Worm (Caenorhabditis elegans): ENCODE measurements around the gene Y51A2B.16.
"Not testable (repeated sequence)": the region's sequence is repeated elsewhere in the genome, so short reads cannot be mapped to it uniquely, and the experiment has no call there.

Y51A2B.16 gene

DNA sequence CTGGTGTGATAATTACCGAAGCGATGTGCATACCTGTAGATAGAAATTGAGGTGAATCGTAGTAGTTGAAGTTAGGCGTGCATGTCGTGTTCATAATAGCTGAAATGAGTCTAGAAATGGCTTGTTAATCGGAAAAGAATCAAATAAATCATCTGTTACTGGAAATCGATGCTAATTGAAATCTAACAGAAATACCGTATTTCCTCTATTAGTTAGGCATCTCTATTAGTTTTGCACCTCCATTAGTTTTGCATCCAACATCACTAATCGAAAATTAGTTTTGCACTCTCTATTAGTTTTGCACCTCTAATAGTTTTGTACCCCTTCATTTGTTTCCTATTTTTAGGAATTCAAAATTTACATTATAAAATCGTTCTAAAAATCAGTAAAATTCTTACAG is 7.1 kb upstream of the Y51A2B.16 start, which contains the start of gene srh-209:
srh-209 (minus strand) TSS at position 101 of the 400 bp plus-strand sequence.
- not testable (repeated sequence) for TF ChIP-seq Y56A3A.18, B0336.3, rcor-1 (GFP tag; IDR thresholded peaks at IDR 0.05)

DNA sequence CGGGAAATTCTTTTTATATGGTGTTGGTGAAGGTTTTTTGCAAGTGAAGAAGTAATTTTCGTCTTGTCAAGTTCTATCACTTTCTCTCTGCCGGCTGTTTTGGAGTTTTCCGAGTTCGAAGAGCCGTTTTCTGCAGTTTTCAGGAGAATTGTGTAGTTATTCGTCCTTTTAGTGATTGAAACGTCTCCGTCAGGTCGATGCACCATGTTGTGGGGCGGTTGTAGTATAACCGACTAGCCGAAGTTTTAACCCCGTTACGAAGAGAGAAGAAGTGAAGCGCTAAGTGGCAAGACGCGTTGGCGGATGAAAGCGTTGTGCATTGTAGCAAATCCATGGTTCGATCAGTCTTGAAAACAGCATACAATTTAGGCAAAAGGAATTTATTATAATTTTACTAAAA is 5.0 kb upstream of the Y51A2B.16 start:
- no peak for TF ChIP-seq aptf-2 (GFP tag; conservative IDR thresholded peaks at IDR 0.05)
- TF ChIP-seq ztf-3 (GFP tag; optimal IDR thresholded peaks at IDR 0.05) = no peak
- TF ChIP-seq lsy-27 (tag; optimal IDR thresholded peaks at IDR 0.05; ENCODE audit: borderline replicate concordance, insufficient read depth) = no peak
- no peak for TF ChIP-seq dox-1 (GFP tag; IDR thresholded peaks at IDR 0.05)
- TF ChIP-seq F23B12.7 (tag; optimal IDR thresholded peaks at IDR 0.05; ENCODE audit: insufficient read depth) = no peak
- TF ChIP-seq nhr-80 (tag; optimal IDR thresholded peaks at IDR 0.05) = no peak

DNA sequence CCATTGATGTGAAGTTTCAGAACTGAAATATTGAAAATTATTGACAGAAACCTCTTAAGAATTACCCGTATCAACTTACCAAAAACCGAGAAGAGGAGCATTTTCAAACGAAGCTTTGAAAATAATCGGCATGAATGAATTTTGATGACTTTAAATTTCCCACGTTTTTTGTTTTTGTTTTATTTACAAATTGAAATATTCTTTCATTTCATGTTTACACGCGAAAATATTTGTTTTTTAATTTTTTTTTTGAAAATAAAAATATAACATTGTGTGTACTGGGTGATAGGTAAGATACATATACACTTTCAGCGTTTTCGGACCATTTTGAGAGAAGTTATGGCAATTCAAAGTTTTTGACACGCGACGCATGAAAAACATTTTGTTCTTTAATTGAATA is 2.1 kb downstream of the Y51A2B.16 start, which contains the start of gene Y51A2B.9:
Y51A2B.9 (minus strand) TSS at position 101 of the 400 bp plus-strand sequence.
- TF ChIP-seq aptf-2 (GFP tag; conservative IDR thresholded peaks at IDR 0.05) = no peak
- TF ChIP-seq sptf-2 (GFP tag; optimal IDR thresholded peaks at IDR 0.05) = no peak
- TF ChIP-seq egl-44 (GFP tag; IDR thresholded peaks at IDR 0.05) = no peak

DNA sequence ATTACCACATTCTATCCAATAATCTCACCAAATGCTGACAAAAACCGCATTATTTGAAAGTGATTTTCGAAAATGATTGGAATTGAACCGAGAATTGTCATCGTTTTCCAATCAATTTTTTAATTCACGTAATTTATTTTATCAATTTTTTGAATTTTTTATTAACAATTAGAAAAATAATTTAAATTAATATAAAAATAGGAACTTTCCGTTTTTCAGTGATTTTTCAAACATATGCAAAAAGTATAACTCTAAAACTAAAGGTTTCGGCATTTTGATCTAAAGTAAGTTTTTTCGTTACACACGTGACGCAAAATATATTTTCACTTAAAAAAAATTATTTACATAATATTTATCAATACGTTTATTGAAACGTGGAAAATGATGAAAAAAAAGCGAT is 3.5 kb downstream of the Y51A2B.16 start, which contains the start of gene Y51A2B.6:
Y51A2B.6 (minus strand) TSS at position 101 of the 400 bp plus-strand sequence.
- TF ChIP-seq dox-1 (GFP tag; IDR thresholded peaks at IDR 0.05) (no peak), madf-10 (tag; optimal IDR thresholded peaks at IDR 0.05) (no peak), F39B2.1 (GFP tag; IDR thresholded peaks at IDR 0.05) (no peak), nhr-179 (tag; optimal IDR thresholded peaks at IDR 0.05) (no peak), Y95B8A.8 (GFP tag; IDR thresholded peaks at IDR 0.05) (no peak), snpc-4 (GFP tag; optimal IDR thresholded peaks at IDR 0.05) (no peak), snpc-4 (tag; optimal IDR thresholded peaks at IDR 0.05) (no peak), nfyb-1 (GFP tag; IDR thresholded peaks at IDR 0.05) (no peak), die-1 (tag; optimal IDR thresholded peaks at IDR 0.05) (no peak), ztf-18 (tag; optimal IDR thresholded peaks at IDR 0.05) (no peak), egl-18 (GFP tag; IDR thresholded peaks at IDR 0.05) (no peak), F37B4.10 (GFP tag; IDR thresholded peaks at IDR 0.05) (no peak), ceh-91 (GFP tag; IDR thresholded peaks at IDR 0.05) (no peak), nfya-1 (tag; optimal IDR thresholded peaks at IDR 0.05; ENCODE audit: borderline replicate concordance, insufficient read depth) (no peak), him-1 (tag; optimal IDR thresholded peaks at IDR 0.05) (no peak), pha-4 (tag; optimal IDR thresholded peaks at IDR 0.05) (no peak), ceh-100 (GFP tag; IDR thresholded peaks at IDR 0.05) (no peak), B0019.2 (GFP tag; conservative IDR thresholded peaks at IDR 0.05) (no peak), F57C9.4 (tag; optimal IDR thresholded peaks at IDR 0.05) (no peak)

DNA sequence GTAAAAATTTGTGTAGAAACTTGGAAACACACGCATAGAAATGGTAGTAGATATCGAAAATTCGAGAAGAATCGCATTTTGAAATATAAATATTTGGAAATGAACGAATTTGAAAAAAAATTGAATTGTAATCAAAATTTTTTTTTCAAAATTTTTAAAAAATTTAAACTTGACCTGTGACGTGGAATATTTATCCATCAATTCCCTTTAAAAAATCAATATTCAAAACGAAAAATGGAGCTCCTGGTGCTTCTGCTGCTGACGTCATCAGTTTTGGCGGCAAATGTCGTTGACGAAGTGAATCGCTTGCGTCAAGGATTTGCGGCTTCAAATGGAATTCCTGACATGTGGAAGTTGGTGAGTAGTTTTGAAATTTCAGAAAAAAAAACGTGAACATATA is 8.7 kb downstream of the Y51A2B.16 start, which contains the start of the genes Y51A2B.4 and Y51A2B.5:
Y51A2B.4 (minus strand) TSS at position 101 of the 400 bp plus-strand sequence.
Y51A2B.5 (plus strand) TSS at position 232 of the 400 bp plus-strand sequence.
- no peak for TF ChIP-seq B0336.3 (GFP tag; IDR thresholded peaks at IDR 0.05)
- no peak for TF ChIP-seq mel-28 (tag; optimal IDR thresholded peaks at IDR 0.05; ENCODE audit: borderline replicate concordance)
- TF ChIP-seq F33H1.4 (GFP tag; IDR thresholded peaks at IDR 0.05) = no peak
- TF ChIP-seq cebp-1 (GFP tag; IDR thresholded peaks at IDR 0.05) = no peak
- TF ChIP-seq cebp-1 (tag; optimal IDR thresholded peaks at IDR 0.05) = no peak
- no peak for TF ChIP-seq F55B11.4 (tag; optimal IDR thresholded peaks at IDR 0.05; ENCODE audit: borderline replicate concordance, insufficient read depth)
- TF ChIP-seq nhr-179 (tag; optimal IDR thresholded peaks at IDR 0.05) = no peak
- TF ChIP-seq sptf-2 (GFP tag; optimal IDR thresholded peaks at IDR 0.05) = no peak
- no peak for TF ChIP-seq ztf-28 (GFP tag; IDR thresholded peaks at IDR 0.05)
- TF ChIP-seq bed-1 (GFP tag; IDR thresholded peaks at IDR 0.05) = no peak
- no peak for TF ChIP-seq lag-1 (GFP tag; IDR thresholded peaks at IDR 0.05)
- no peak for TF ChIP-seq dpff-1 (tag; optimal IDR thresholded peaks at IDR 0.05)
- TF ChIP-seq F23B12.7 (tag; optimal IDR thresholded peaks at IDR 0.05; ENCODE audit: insufficient read depth) = no peak
- no peak for TF ChIP-seq gei-17 (GFP tag; optimal IDR thresholded peaks at IDR 0.05)
